Worm (Caenorhabditis elegans): ENCODE measurements around the gene ark-1.

ce11 chrIV:12617934-12618333 lies 12.9 kb downstream of the ark-1 start:
- TF ChIP-seq unc-130 (GFP tag; optimal IDR thresholded peaks at IDR 0.05) (no peak), unc-62 (GFP tag; optimal IDR thresholded peaks at IDR 0.05) (no peak), F22D6.2 (tag; optimal IDR thresholded peaks at IDR 0.05) (no peak), aptf-2 (GFP tag; conservative IDR thresholded peaks at IDR 0.05) (no peak), F49E8.2 (tag; optimal IDR thresholded peaks at IDR 0.05; ENCODE audit: insufficient read depth) (no peak), snpc-3.4 (tag; optimal IDR thresholded peaks at IDR 0.05) (no peak)

Data from whole organism, young adult.